Worm (Caenorhabditis elegans) whole organism, L4/young adult: ENCODE data around the gene fpn-1.2.

Experiments
- dao-5 ChIP-seq: sonication (generic microtip); optimal IDR thresholded peaks from 2 replicates; lab custom pipeline; 2016; ENCODE audit warnings: missing genotype, missing genetic modification characterization, moderate library complexity, missing compliant biosample characterization
- him-1 ChIP-seq: sonication (generic microtip); optimal IDR thresholded peaks from 2 replicates; lab custom pipeline; 2016; ENCODE audit warnings: missing genotype, missing genetic modification reagents, missing genetic modification characterization, missing compliant biosample characterization

DNA sequence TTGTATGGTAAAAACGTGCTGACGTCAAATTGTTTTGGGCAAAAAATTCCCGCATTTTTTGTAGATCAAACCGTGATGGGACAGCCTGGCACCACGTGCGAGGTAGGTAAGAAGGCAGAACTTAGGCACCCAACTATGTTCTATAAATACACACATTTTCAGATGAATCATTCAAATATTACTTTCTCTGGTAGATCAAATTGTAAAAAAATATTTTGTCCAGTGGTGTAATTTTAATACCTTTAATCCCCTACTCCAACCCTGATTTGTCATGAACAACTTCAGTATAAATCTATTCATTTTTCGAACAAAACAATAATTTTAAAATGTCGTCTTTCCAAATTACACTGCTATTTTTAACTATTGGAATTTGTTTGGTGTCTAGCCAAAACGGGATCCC is 30.0 kb upstream of the fpn-1.2 start, which contains the start of gene spig-7:
- TF ChIP-seq him-1 (no peak), dao-5 (tag; lab: Kevin White, UChicago) (no peak)
